Worm (Caenorhabditis elegans) whole organism, L2 larva: ENCODE measurements around the gene K04E7.1.

Source experiments
- ama-1 ChIP-seq: fragments of 150-350 bp; optimal IDR thresholded peaks from 2 replicates; lab custom pipeline; 2018; ENCODE audit warnings: inconsistent platforms
- ceh-82 ChIP-seq: fragments of 150-350 bp; optimal IDR thresholded peaks from 2 replicates; lab custom pipeline; 2014; ENCODE audit warnings: missing biosample characterization, missing genetic modification characterization
- lsy-2 ChIP-seq, 2 experiments: fragments of 150-350 bp in 1 of 2; sonication (generic microtip) in 1 of 2; optimal IDR thresholded peaks; 2 replicates each; lab custom pipeline; 2014 to 2017; ENCODE audit warnings: missing biosample characterization in 2 of 2, missing genetic modification characterization in 2 of 2
- mab-5 ChIP-seq: fragments of 150-350 bp; optimal IDR thresholded peaks from 2 replicates; lab custom pipeline; 2014; ENCODE audit warnings: missing biosample characterization, missing genetic modification characterization
- mdl-1 ChIP-seq, 2 experiments: fragments of 150-350 bp in 1 of 2; sonication (generic microtip) in 1 of 2; optimal IDR thresholded peaks; 2 replicates each; lab custom pipeline; 2017; ENCODE audit warnings: missing biosample characterization in 2 of 2, missing genetic modification characterization in 2 of 2
- nhr-21 ChIP-seq: fragments of 150-350 bp; optimal IDR thresholded peaks from 2 replicates; lab custom pipeline; 2014; ENCODE audit warnings: missing biosample characterization, missing genetic modification characterization
- nhr-237 ChIP-seq: fragments of 150-350 bp; optimal IDR thresholded peaks from 2 replicates; lab custom pipeline; 2014; ENCODE audit warnings: missing biosample characterization, missing genetic modification characterization
- nhr-77 ChIP-seq: fragments of 150-350 bp; optimal IDR thresholded peaks from 2 replicates; lab custom pipeline; 2014; ENCODE audit warnings: missing biosample characterization, missing genetic modification characterization
- skn-1 ChIP-seq: sonication (generic microtip); optimal IDR thresholded peaks from 2 replicates; lab custom pipeline; 2017; ENCODE audit warnings: missing biosample characterization, missing genetic modification characterization
- unc-55 ChIP-seq: fragments of 150-350 bp; sonication (generic microtip); optimal IDR thresholded peaks from 3 replicates; lab custom pipeline; 2014; ENCODE audit warnings: missing biosample characterization, missing genetic modification reagents, missing genetic modification characterization

ce11 chrX:6503148-6503547, 41.3 kb downstream of the K04E7.1 start:
- TF ChIP-seq unc-55 (GFP tag; lab: Kevin White, UChicago): no peak
- TF ChIP-seq skn-1 (tag; lab: Kevin White, UChicago): no peak
- no peak for TF ChIP-seq lsy-2 (tag; optimal IDR thresholded peaks at IDR 0.05; lab: Kevin White, UChicago)
- TF ChIP-seq nhr-77 (tag; lab: Kevin White, UChicago): no peak
- TF ChIP-seq ama-1 (lab: Kevin White, UChicago): no peak
- TF ChIP-seq nhr-21 (tag; lab: Kevin White, UChicago): no peak
- TF ChIP-seq mdl-1 (tag; optimal IDR thresholded peaks at IDR 0.05; lab: Kevin White, UChicago): no peak
- no peak for TF ChIP-seq nhr-237 (tag; lab: Kevin White, UChicago)
- no peak for TF ChIP-seq mab-5 (tag; lab: Kevin White, UChicago)
- TF ChIP-seq ceh-82: no peak
